Fruit fly (Drosophila melanogaster) whole organism, embryonic: ENCODE results near the gene Rassf.

Experiments
- Antp ChIP-seq: fragments of 200-800 bp; sonication (Bioruptor generic); optimal IDR thresholded peaks from 3 replicates; lab custom pipeline; 2016; ENCODE audit warnings: missing biosample characterization, missing genetic modification characterization
- CG10267 ChIP-seq: fragments of 200-800 bp; sonication (Bioruptor generic); optimal IDR thresholded peaks from 2 replicates; lab custom pipeline; 2018; ENCODE audit warnings: missing biosample characterization, mild to moderate bottlenecking, missing genetic modification characterization, moderate library complexity
- CG10959 ChIP-seq: fragments of 200-800 bp; sonication (Bioruptor generic); IDR thresholded peaks from 2 replicates; pipeline ENCODE4 v1.3.6; 2022; ENCODE audit warnings: missing biosample characterization, missing genetic modification characterization
- CG11398 ChIP-seq: fragments of 200-800 bp; sonication (Bioruptor generic); optimal IDR thresholded peaks from 2 replicates; lab custom pipeline; 2016; ENCODE audit warnings: missing biosample characterization, missing genetic modification characterization
- CG12391 ChIP-seq: fragments of 200-800 bp; sonication (Bioruptor generic); optimal IDR thresholded peaks from 3 replicates; lab custom pipeline; 2018; ENCODE audit warnings: missing biosample characterization, mild to moderate bottlenecking, missing genetic modification characterization, moderate library complexity
- CG12659 ChIP-seq: fragments of 200-800 bp; sonication (Bioruptor generic); optimal IDR thresholded peaks from 3 replicates; lab custom pipeline; 2017; ENCODE audit warnings: mild to moderate bottlenecking, missing biosample characterization, missing genetic modification reagents, missing genetic modification characterization
- CG13287 ChIP-seq: fragments of 200-800 bp; sonication (Bioruptor generic); IDR thresholded peaks from 2 replicates; pipeline ENCODE4 v1.3.6; 2022; ENCODE audit warnings: missing biosample characterization, missing genetic modification characterization; ENCODE audit not compliant: partially characterized antibody
- CG14710 ChIP-seq: fragments of 200-800 bp; sonication (Bioruptor generic); optimal IDR thresholded peaks from 3 replicates; lab custom pipeline; 2019; ENCODE audit warnings: missing biosample characterization, mild to moderate bottlenecking, missing genetic modification characterization, moderate library complexity
- CG14860 ChIP-seq: fragments of 200-800 bp; sonication (Bioruptor generic); IDR thresholded peaks from 3 replicates; pipeline ENCODE4 v1.3.6; 2022; ENCODE audit warnings: missing biosample characterization, missing genetic modification characterization; ENCODE audit not compliant: partially characterized antibody
- CG17328 ChIP-seq: fragments of 200-800 bp; sonication (Bioruptor generic); IDR thresholded peaks from 2 replicates; pipeline ENCODE4 v1.3.6; 2022; ENCODE audit warnings: missing biosample characterization, missing genetic modification characterization
- CG17359 ChIP-seq: fragments of 200-800 bp; sonication (Bioruptor generic); optimal IDR thresholded peaks from 3 replicates; lab custom pipeline; 2018; ENCODE audit warnings: missing biosample characterization, mild to moderate bottlenecking, missing genetic modification characterization, moderate library complexity
- CG1792 ChIP-seq: fragments of 200-800 bp; sonication (Bioruptor generic); optimal IDR thresholded peaks from 2 replicates; lab custom pipeline; 2016; ENCODE audit warnings: missing biosample characterization, missing genetic modification characterization
- CG33557 ChIP-seq: fragments of 200-800 bp; sonication (Bioruptor generic); optimal IDR thresholded peaks from 2 replicates; lab custom pipeline; 2019; ENCODE audit warnings: missing biosample characterization, mild to moderate bottlenecking, missing genetic modification characterization, moderate library complexity
- CG42726 ChIP-seq: fragments of 200-800 bp; sonication (Bioruptor generic); IDR thresholded peaks from 2 replicates; pipeline ENCODE4 v1.3.6; 2022; ENCODE audit warnings: missing biosample characterization, missing genetic modification characterization; ENCODE audit not compliant: partially characterized antibody
- CG4854 ChIP-seq: fragments of 200-800 bp; sonication (Bioruptor generic); optimal IDR thresholded peaks from 2 replicates; lab custom pipeline; 2016; ENCODE audit warnings: missing biosample characterization, missing genetic modification characterization, inconsistent platforms
- CG6854 ChIP-seq: fragments of 200-800 bp; sonication (Bioruptor generic); optimal IDR thresholded peaks from 3 replicates; lab custom pipeline; 2017; ENCODE audit warnings: missing biosample characterization, mild to moderate bottlenecking, missing genetic modification characterization
- CG7963 ChIP-seq: fragments of 200-800 bp; sonication (Bioruptor generic); IDR thresholded peaks from 3 replicates; pipeline ENCODE4 v1.3.6; 2022; ENCODE audit warnings: missing biosample characterization, missing genetic modification characterization; ENCODE audit not compliant: partially characterized antibody
- CG8089 ChIP-seq: fragments of 200-800 bp; sonication (Bioruptor generic); optimal IDR thresholded peaks from 3 replicates; lab custom pipeline; 2016; ENCODE audit warnings: missing biosample characterization, missing genetic modification characterization
- CG8388 ChIP-seq: fragments of 200-800 bp; sonication (Bioruptor generic); optimal IDR thresholded peaks from 2 replicates; lab custom pipeline; 2019; ENCODE audit warnings: missing biosample characterization, mild to moderate bottlenecking, missing genetic modification characterization, moderate library complexity
- CG9797 ChIP-seq: fragments of 200-800 bp; sonication (Bioruptor generic); optimal IDR thresholded peaks from 3 replicates; lab custom pipeline; 2018; ENCODE audit warnings: missing biosample characterization, mild to moderate bottlenecking, missing genetic modification characterization
- CG9932 ChIP-seq: fragments of 200-800 bp; sonication (Bioruptor generic); IDR thresholded peaks from 2 replicates; pipeline ENCODE4 v1.3.6; 2022; ENCODE audit warnings: missing biosample characterization, missing genetic modification characterization
- CoRest ChIP-seq: fragments of 200-800 bp; sonication (Bioruptor generic); optimal IDR thresholded peaks from 3 replicates; lab custom pipeline; 2018; ENCODE audit warnings: missing biosample characterization, mild to moderate bottlenecking, missing genetic modification characterization, moderate library complexity
- Deaf1 ChIP-seq: fragments of 200-800 bp; optimal IDR thresholded peaks from 3 replicates; lab custom pipeline; 2019; ENCODE audit warnings: missing biosample characterization, mild to moderate bottlenecking, missing genetic modification characterization, moderate library complexity
- Dll ChIP-seq: fragments of 200-800 bp; sonication (Bioruptor generic); IDR thresholded peaks from 4 replicates; pipeline ENCODE4 v1.3.6; 2022; ENCODE audit warnings: missing biosample characterization, missing genetic modification characterization; ENCODE audit not compliant: partially characterized antibody
- Dp ChIP-seq: fragments of 200-800 bp; sonication (Bioruptor generic); optimal IDR thresholded peaks from 2 replicates; lab custom pipeline; 2018; ENCODE audit warnings: missing biosample characterization, mild to moderate bottlenecking, missing genetic modification characterization, moderate library complexity
- H2.0 ChIP-seq: fragments of 200-800 bp; sonication (Bioruptor generic); IDR thresholded peaks from 2 replicates; pipeline ENCODE4 v1.3.6; 2022; ENCODE audit warnings: missing biosample characterization, missing genetic modification characterization
- HmgD ChIP-seq: fragments of 200-800 bp; sonication (Bioruptor generic); optimal IDR thresholded peaks from 3 replicates; lab custom pipeline; 2016; ENCODE audit warnings: missing biosample characterization, missing genetic modification characterization
- NC2β ChIP-seq: fragments of 200-800 bp; sonication (Bioruptor generic); optimal IDR thresholded peaks from 2 replicates; lab custom pipeline; 2016; ENCODE audit warnings: missing biosample characterization, missing genetic modification characterization
- NK7.1 ChIP-seq: fragments of 200-800 bp; sonication (Bioruptor generic); optimal IDR thresholded peaks from 3 replicates; lab custom pipeline; 2016; ENCODE audit warnings: missing biosample characterization, missing genetic modification characterization
- Neu2 ChIP-seq: fragments of 200-800 bp; sonication (Bioruptor generic); optimal IDR thresholded peaks from 3 replicates; lab custom pipeline; 2016; ENCODE audit warnings: missing biosample characterization, missing genetic modification characterization, borderline replicate concordance
- Oli ChIP-seq: fragments of 200-800 bp; sonication (Bioruptor generic); optimal IDR thresholded peaks from 2 replicates; lab custom pipeline; 2018; ENCODE audit warnings: missing biosample characterization, mild to moderate bottlenecking, missing genetic modification characterization, moderate library complexity
- Taf1 ChIP-seq: fragments of 200-800 bp; sonication (Bioruptor generic); IDR thresholded peaks from 2 replicates; pipeline ENCODE4 v1.3.6; 2022; ENCODE audit warnings: missing biosample characterization, missing genetic modification characterization
- ase ChIP-seq: fragments of 200-800 bp; sonication (Bioruptor generic); IDR thresholded peaks from 3 replicates; pipeline ENCODE4 v1.3.6; 2022; ENCODE audit warnings: missing biosample characterization, missing genetic modification characterization
- bsh ChIP-seq, 2 experiments: fragments of 200-800 bp; sonication (Bioruptor generic); optimal IDR thresholded peaks; 2 replicates each; lab custom pipeline; 2017 to 2018; ENCODE audit warnings: mild to moderate bottlenecking in 2 of 2, missing biosample characterization in 2 of 2, missing genetic modification characterization in 2 of 2, moderate library complexity in 1 of 2
- chif ChIP-seq, 2 experiments: fragments of 200-800 bp; sonication (Bioruptor generic); optimal IDR thresholded peaks; 3 replicates each; lab custom pipeline; 2016; ENCODE audit warnings: missing biosample characterization in 2 of 2, missing genetic modification characterization in 2 of 2
- chinmo ChIP-seq: fragments of 200-800 bp; sonication (Bioruptor generic); IDR thresholded peaks from 4 replicates; pipeline ENCODE4 v1.3.6; 2022; ENCODE audit warnings: missing biosample characterization, missing genetic modification characterization; ENCODE audit not compliant: partially characterized antibody
- crc ChIP-seq: fragments of 200-800 bp; sonication (Bioruptor generic); optimal IDR thresholded peaks from 2 replicates; lab custom pipeline; 2016; ENCODE audit warnings: missing biosample characterization, missing genetic modification characterization
- dmrt99B ChIP-seq: fragments of 200-800 bp; sonication (Bioruptor generic); optimal IDR thresholded peaks from 2 replicates; lab custom pipeline; 2018; ENCODE audit warnings: missing biosample characterization, mild to moderate bottlenecking, missing genetic modification characterization, moderate library complexity
- fd96Cb ChIP-seq: fragments of 200-800 bp; sonication (Bioruptor generic); optimal IDR thresholded peaks from 2 replicates; lab custom pipeline; 2018; ENCODE audit warnings: missing biosample characterization, mild to moderate bottlenecking, missing genetic modification characterization, moderate library complexity
- fu2 ChIP-seq: fragments of 200-800 bp; sonication (Bioruptor generic); optimal IDR thresholded peaks from 2 replicates; lab custom pipeline; 2016; ENCODE audit warnings: missing biosample characterization, missing genetic modification characterization
- hb ChIP-seq: fragments of 200-800 bp; sonication (Bioruptor generic); IDR thresholded peaks from 3 replicates; pipeline ENCODE4 v1.3.6; 2022; ENCODE audit warnings: missing biosample characterization, missing genetic modification characterization; ENCODE audit not compliant: partially characterized antibody
- kah ChIP-seq: fragments of 200-800 bp; sonication (Bioruptor generic); optimal IDR thresholded peaks from 2 replicates; lab custom pipeline; 2018; ENCODE audit warnings: missing biosample characterization, mild to moderate bottlenecking, missing genetic modification characterization
- nerfin-1 ChIP-seq: fragments of 200-800 bp; sonication (Bioruptor generic); optimal IDR thresholded peaks from 3 replicates; lab custom pipeline; 2019; ENCODE audit warnings: missing biosample characterization, mild to moderate bottlenecking, missing genetic modification characterization, moderate library complexity
- sna ChIP-seq: fragments of 200-800 bp; sonication (Bioruptor generic); IDR thresholded peaks from 2 replicates; pipeline ENCODE4 v1.3.6; 2022; ENCODE audit warnings: missing biosample characterization, missing genetic modification characterization; ENCODE audit not compliant: partially characterized antibody
- sob ChIP-seq: fragments of 200-800 bp; sonication (Bioruptor generic); IDR thresholded peaks from 2 replicates; pipeline ENCODE4 v1.3.6; 2022; ENCODE audit warnings: missing biosample characterization, missing genetic modification characterization
- tup ChIP-seq: fragments of 200-800 bp; sonication (Bioruptor generic); optimal IDR thresholded peaks from 2 replicates; lab custom pipeline; 2016; ENCODE audit warnings: missing biosample characterization, mild to moderate bottlenecking, missing genetic modification characterization, moderate library complexity
- zf30C ChIP-seq: fragments of 200-800 bp; sonication (Bioruptor generic); optimal IDR thresholded peaks from 3 replicates; lab custom pipeline; 2018; ENCODE audit warnings: missing biosample characterization, mild to moderate bottlenecking, missing genetic modification characterization

Gene Rassf

dm6 chr3R:23126241-23127022 lies 8.7 kb upstream of the Rassf start, which contains the start of gene CG31365 (continued):
- TF ChIP-seq sna (GFP tag; lab: Robert Waterston, UW) = 0 out of 2 replicates have a peak, but pooled peaks have one; percentile 24
- TF ChIP-seq CG8388 (GFP tag; lab: Kevin White, UChicago) = peak; percentile 33
- TF ChIP-seq CG14710 (tag; lab: Kevin White, UChicago) = peak; percentile 33
- TF ChIP-seq Deaf1 = no peak
- TF ChIP-seq CG10267 = no peak
- no peak for TF ChIP-seq NK7.1 (GFP tag; lab: Kevin White, UChicago)
- TF ChIP-seq nerfin-1 (tag; lab: Kevin White, UChicago) = peak; percentile 18
- TF ChIP-seq CG33557 (GFP tag; lab: Kevin White, UChicago) = peak; percentile 6
- TF ChIP-seq fd96Cb (tag; lab: Kevin White, UChicago) = no peak
- no peak for TF ChIP-seq crc (GFP tag; lab: Kevin White, UChicago)
- no peak for TF ChIP-seq Taf1 (GFP tag; lab: Robert Waterston, UW)
- TF ChIP-seq CG1792 = no peak
- no peak for TF ChIP-seq CG17359 (tag; lab: Kevin White, UChicago)
- TF ChIP-seq CG9932 (GFP tag; lab: Robert Waterston, UW) = no peak
- TF ChIP-seq fu2 (GFP tag; lab: Kevin White, UChicago) = no peak
- no peak for TF ChIP-seq CG4854 (GFP tag; lab: Kevin White, UChicago)
- TF ChIP-seq chif (GFP tag; optimal IDR thresholded peaks at IDR 0.05; lab: Kevin White, UChicago) = no peak
- peak; percentile 15; the same call in 1 of the 4 replicates for TF ChIP-seq Dll
- no peak for TF ChIP-seq sob
- TF ChIP-seq dmrt99B (tag; lab: Kevin White, UChicago) = no peak
- no peak for TF ChIP-seq CG6854 (GFP tag; lab: Kevin White, UChicago)
- peak; percentile 64 for TF ChIP-seq CG9797 (GFP tag; lab: Kevin White, UChicago)
- no peak for TF ChIP-seq HmgD (GFP tag; lab: Kevin White, UChicago)
- TF ChIP-seq hb (GFP tag; lab: Robert Waterston, UW) = no peak
- no peak for TF ChIP-seq Neu2 (GFP tag; lab: Kevin White, UChicago)
- TF ChIP-seq Dp = peak; percentile 36
- no peak for TF ChIP-seq CG17328 (GFP tag; lab: Robert Waterston, UW)
- TF ChIP-seq CG7963 = no peak
- TF ChIP-seq tup = no peak
- no peak for TF ChIP-seq CG42726 (GFP tag; lab: Robert Waterston, UW)
- TF ChIP-seq CG8089 (GFP tag; lab: Kevin White, UChicago) = no peak
- TF ChIP-seq H2.0 = no peak
- no peak for TF ChIP-seq CG10959 (GFP tag; lab: Robert Waterston, UW)
- TF ChIP-seq zf30C (GFP tag; lab: Kevin White, UChicago) = no peak
- TF ChIP-seq ase (GFP tag; lab: Robert Waterston, UW) = no peak
- TF ChIP-seq chinmo (GFP tag; lab: Robert Waterston, UW) = no peak
- TF ChIP-seq NC2β (GFP tag; lab: Kevin White, UChicago) = no peak
- peak; percentile 66 for TF ChIP-seq CG13287 (GFP tag; lab: Robert Waterston, UW)
- TF ChIP-seq Oli (tag; lab: Kevin White, UChicago) = no peak
- TF ChIP-seq Antp (GFP tag; lab: Kevin White, UChicago) = no peak
- no peak for TF ChIP-seq bsh (GFP tag; optimal IDR thresholded peaks at IDR 0.05; lab: Kevin White, UChicago)
- TF ChIP-seq CG11398 (GFP tag; lab: Kevin White, UChicago) = no peak
- TF ChIP-seq CG14860 (GFP tag; lab: Robert Waterston, UW) = no peak
- peak; percentile 41 for TF ChIP-seq CG12659
- TF ChIP-seq CG12391 (tag; lab: Kevin White, UChicago) = peak; percentile 31
- TF ChIP-seq kah (GFP tag; lab: Kevin White, UChicago) = no peak
- TF ChIP-seq CoRest (tag; lab: Kevin White, UChicago) = no peak
